Fruit fly (Drosophila melanogaster) whole organism, embryonic: ENCODE measurements around the gene Ist1.

Experiments
- ATbp ChIP-seq: fragments of 200-800 bp; sonication (Bioruptor generic); optimal IDR thresholded peaks from 2 replicates; lab custom pipeline; 2017; ENCODE audit warnings: missing biosample characterization, mild to moderate bottlenecking, missing genetic modification characterization, missing genetic modification reagents
- BtbVII ChIP-seq: fragments of 200-800 bp; sonication (Bioruptor generic); optimal IDR thresholded peaks from 3 replicates; lab custom pipeline; 2017; ENCODE audit warnings: missing biosample characterization, mild to moderate bottlenecking, missing genetic modification characterization
- CG10147 ChIP-seq: fragments of 200-800 bp; sonication (Bioruptor generic); optimal IDR thresholded peaks from 2 replicates; lab custom pipeline; 2019; ENCODE audit warnings: missing biosample characterization, mild to moderate bottlenecking, missing genetic modification characterization, moderate library complexity
- CG10321 ChIP-seq: fragments of 200-800 bp; sonication (Bioruptor generic); IDR thresholded peaks from 2 replicates; pipeline ENCODE4 v1.3.6; 2022; ENCODE audit warnings: missing biosample characterization, missing genetic modification characterization
- CG10462 ChIP-seq: fragments of 200-800 bp; sonication (Bioruptor generic); optimal IDR thresholded peaks from 2 replicates; lab custom pipeline; 2016; ENCODE audit warnings: missing biosample characterization, missing genetic modification characterization
- CG11093 ChIP-seq: fragments of 200-800 bp; sonication (Bioruptor generic); IDR thresholded peaks from 3 replicates; pipeline ENCODE4 v1.3.6; 2022; ENCODE audit warnings: missing biosample characterization, missing genetic modification characterization
- CG12659 ChIP-seq: fragments of 200-800 bp; sonication (Bioruptor generic); optimal IDR thresholded peaks from 3 replicates; lab custom pipeline; 2017; ENCODE audit warnings: mild to moderate bottlenecking, missing biosample characterization, missing genetic modification reagents, missing genetic modification characterization
- CG2199 ChIP-seq: fragments of 200-800 bp; sonication (Bioruptor generic); IDR thresholded peaks from 3 replicates; pipeline ENCODE4 v1.3.6; 2022; ENCODE audit warnings: missing biosample characterization, missing genetic modification characterization
- CG2875 ChIP-seq: fragments of 200-800 bp; sonication (Bioruptor generic); optimal IDR thresholded peaks from 2 replicates; lab custom pipeline; 2017; ENCODE audit warnings: missing biosample characterization, mild to moderate bottlenecking, missing genetic modification characterization, missing genetic modification reagents
- CG31224 ChIP-seq: fragments of 200-800 bp; sonication (Bioruptor generic); IDR thresholded peaks from 2 replicates; pipeline ENCODE4 v1.3.6; 2022; ENCODE audit warnings: missing biosample characterization, missing genetic modification characterization
- CG3407 ChIP-seq: fragments of 200-800 bp; sonication (Bioruptor generic); optimal IDR thresholded peaks from 2 replicates; lab custom pipeline; 2018; ENCODE audit warnings: missing biosample characterization, mild to moderate bottlenecking, missing genetic modification characterization
- CG34224 ChIP-seq: fragments of 200-800 bp; sonication (Bioruptor generic); IDR thresholded peaks from 3 replicates; pipeline ENCODE4 v1.3.6; 2022; ENCODE audit warnings: missing biosample characterization, missing genetic modification characterization; ENCODE audit not compliant: partially characterized antibody
- CG4730 ChIP-seq: fragments of 200-800 bp; sonication (Bioruptor generic); IDR thresholded peaks from 2 replicates; pipeline ENCODE4 v1.3.6; 2022; ENCODE audit warnings: missing biosample characterization, missing genetic modification characterization
- CG4854 ChIP-seq: fragments of 200-800 bp; sonication (Bioruptor generic); optimal IDR thresholded peaks from 2 replicates; lab custom pipeline; 2016; ENCODE audit warnings: missing biosample characterization, missing genetic modification characterization, inconsistent platforms
- CG5180 ChIP-seq: fragments of 200-800 bp; sonication (Bioruptor generic); optimal IDR thresholded peaks from 3 replicates; lab custom pipeline; 2017; ENCODE audit warnings: missing biosample characterization, missing genetic modification characterization, mild to moderate bottlenecking, moderate library complexity, missing genetic modification reagents
- CG6683 ChIP-seq: fragments of 200-800 bp; sonication (Bioruptor generic); optimal IDR thresholded peaks from 2 replicates; lab custom pipeline; 2017; ENCODE audit warnings: missing biosample characterization, mild to moderate bottlenecking, missing genetic modification characterization, missing genetic modification reagents
- CG7928 ChIP-seq: fragments of 200-800 bp; sonication (Bioruptor generic); optimal IDR thresholded peaks from 2 replicates; lab custom pipeline; 2017; ENCODE audit warnings: missing biosample characterization, mild to moderate bottlenecking, missing genetic modification characterization
- CG8281 ChIP-seq: fragments of 200-800 bp; sonication (Bioruptor generic); optimal IDR thresholded peaks from 2 replicates; lab custom pipeline; 2018; ENCODE audit warnings: missing biosample characterization, mild to moderate bottlenecking, missing genetic modification characterization, moderate library complexity
- CG8388 ChIP-seq: fragments of 200-800 bp; sonication (Bioruptor generic); optimal IDR thresholded peaks from 2 replicates; lab custom pipeline; 2019; ENCODE audit warnings: missing biosample characterization, mild to moderate bottlenecking, missing genetic modification characterization, moderate library complexity
- CG9727 ChIP-seq: fragments of 200-800 bp; sonication (Bioruptor generic); optimal IDR thresholded peaks from 3 replicates; lab custom pipeline; 2017; ENCODE audit warnings: missing biosample characterization, mild to moderate bottlenecking, missing genetic modification characterization
- Chrac-16 ChIP-seq: fragments of 200-800 bp; sonication (Bioruptor generic); optimal IDR thresholded peaks from 3 replicates; lab custom pipeline; 2016; ENCODE audit warnings: missing biosample characterization, missing genetic modification characterization
- Dek ChIP-seq: fragments of 200-800 bp; sonication (Bioruptor generic); optimal IDR thresholded peaks from 3 replicates; lab custom pipeline; 2019; ENCODE audit warnings: missing biosample characterization, mild to moderate bottlenecking, missing genetic modification characterization, moderate library complexity
- Doc3 ChIP-seq: fragments of 200-800 bp; sonication (Bioruptor generic); IDR thresholded peaks from 3 replicates; pipeline ENCODE4 v1.3.6; 2022; ENCODE audit warnings: missing biosample characterization, missing genetic modification characterization; ENCODE audit not compliant: partially characterized antibody
- HLH3B ChIP-seq: fragments of 200-800 bp; sonication (Bioruptor generic); IDR thresholded peaks from 2 replicates; pipeline ENCODE4 v1.3.6; 2022; ENCODE audit warnings: missing biosample characterization, missing genetic modification characterization
- HLH4C ChIP-seq: fragments of 200-800 bp; sonication (Bioruptor generic); IDR thresholded peaks from 3 replicates; pipeline ENCODE4 v1.3.6; 2022; ENCODE audit warnings: missing biosample characterization, missing genetic modification characterization; ENCODE audit not compliant: partially characterized antibody
- Myb ChIP-seq: fragments of 200-800 bp; sonication (Bioruptor generic); optimal IDR thresholded peaks from 2 replicates; lab custom pipeline; 2016; ENCODE audit warnings: missing biosample characterization, missing genetic modification characterization
- Nf-YA ChIP-seq: fragments of 200-800 bp; sonication (Bioruptor generic); IDR thresholded peaks from 2 replicates; pipeline ENCODE4 v1.3.6; 2022; ENCODE audit warnings: missing biosample characterization, missing genetic modification characterization
- YL-1 ChIP-seq: fragments of 200-800 bp; sonication (Bioruptor generic); optimal IDR thresholded peaks from 3 replicates; lab custom pipeline; 2017; ENCODE audit warnings: missing biosample characterization, mild to moderate bottlenecking, missing genetic modification characterization
- aop ChIP-seq: fragments of 200-800 bp; sonication (Bioruptor generic); IDR thresholded peaks from 2 replicates; pipeline ENCODE4 v1.3.6; 2022; ENCODE audit warnings: missing biosample characterization, missing genetic modification characterization
- ci ChIP-seq: fragments of 200-800 bp; sonication (Bioruptor generic); IDR thresholded peaks from 3 replicates; pipeline ENCODE4 v1.3.6; 2022; ENCODE audit warnings: missing biosample characterization, missing genetic modification characterization
- corto ChIP-seq: fragments of 200-800 bp; sonication (Bioruptor generic); optimal IDR thresholded peaks from 2 replicates; lab custom pipeline; 2016; ENCODE audit warnings: missing biosample characterization, mild to moderate bottlenecking, missing genetic modification characterization, moderate library complexity
- fd102C ChIP-seq: fragments of 200-800 bp; sonication (Bioruptor generic); optimal IDR thresholded peaks from 2 replicates; lab custom pipeline; 2018; ENCODE audit warnings: missing biosample characterization, mild to moderate bottlenecking, missing genetic modification characterization, moderate library complexity
- fd3F ChIP-seq: fragments of 200-800 bp; sonication (Bioruptor generic); optimal IDR thresholded peaks from 2 replicates; lab custom pipeline; 2018; ENCODE audit warnings: missing biosample characterization, mild to moderate bottlenecking, missing genetic modification characterization, moderate library complexity
- fd64A ChIP-seq: fragments of 200-800 bp; sonication (Bioruptor generic); optimal IDR thresholded peaks from 3 replicates; lab custom pipeline; 2018; ENCODE audit warnings: missing biosample characterization, mild to moderate bottlenecking, missing genetic modification characterization
- gcm2 ChIP-seq: fragments of 200-800 bp; sonication (Bioruptor generic); optimal IDR thresholded peaks from 2 replicates; lab custom pipeline; 2016; ENCODE audit warnings: missing biosample characterization, missing genetic modification characterization
- gfzf ChIP-seq: fragments of 200-800 bp; sonication (Bioruptor generic); optimal IDR thresholded peaks from 2 replicates; lab custom pipeline; 2016; ENCODE audit warnings: missing biosample characterization, mild to moderate bottlenecking, missing genetic modification characterization, moderate library complexity
- grau ChIP-seq: fragments of 200-800 bp; optimal IDR thresholded peaks from 3 replicates; lab custom pipeline; 2019; ENCODE audit warnings: missing biosample characterization, mild to moderate bottlenecking, missing genetic modification characterization, moderate library complexity
- gsb ChIP-seq: fragments of 200-800 bp; sonication (Bioruptor generic); IDR thresholded peaks from 2 replicates; pipeline ENCODE4 v1.3.6; 2022; ENCODE audit warnings: missing biosample characterization, missing genetic modification characterization
- gsb-n ChIP-seq: fragments of 200-800 bp; sonication (Bioruptor generic); optimal IDR thresholded peaks from 3 replicates; lab custom pipeline; 2018; ENCODE audit warnings: missing biosample characterization, mild to moderate bottlenecking, missing genetic modification characterization
- kah ChIP-seq: fragments of 200-800 bp; sonication (Bioruptor generic); optimal IDR thresholded peaks from 2 replicates; lab custom pipeline; 2018; ENCODE audit warnings: missing biosample characterization, mild to moderate bottlenecking, missing genetic modification characterization
- nerfin-1 ChIP-seq: fragments of 200-800 bp; sonication (Bioruptor generic); optimal IDR thresholded peaks from 3 replicates; lab custom pipeline; 2019; ENCODE audit warnings: missing biosample characterization, mild to moderate bottlenecking, missing genetic modification characterization, moderate library complexity
- oc ChIP-seq: fragments of 200-800 bp; sonication (Bioruptor generic); optimal IDR thresholded peaks from 2 replicates; lab custom pipeline; 2018; ENCODE audit warnings: missing biosample characterization, mild to moderate bottlenecking, missing genetic modification characterization, moderate library complexity
- pzg ChIP-seq: fragments of 200-800 bp; sonication (Bioruptor generic); optimal IDR thresholded peaks from 3 replicates; lab custom pipeline; 2018; ENCODE audit warnings: missing biosample characterization, mild to moderate bottlenecking, missing genetic modification characterization, moderate library complexity
- ssp ChIP-seq: fragments of 200-800 bp; sonication (Bioruptor generic); IDR thresholded peaks from 2 replicates; pipeline ENCODE4 v1.3.6; 2022; ENCODE audit warnings: missing biosample characterization, missing genetic modification characterization
- sug ChIP-seq: fragments of 200-800 bp; optimal IDR thresholded peaks from 2 replicates; lab custom pipeline; 2019; ENCODE audit warnings: missing biosample characterization, mild to moderate bottlenecking, missing genetic modification characterization, moderate library complexity
- tx ChIP-seq: fragments of 200-800 bp; sonication (Bioruptor generic); optimal IDR thresholded peaks from 2 replicates; lab custom pipeline; 2016; ENCODE audit warnings: missing biosample characterization, missing genetic modification characterization
- vvl ChIP-seq: fragments of 200-800 bp; sonication (Bioruptor generic); IDR thresholded peaks from 2 replicates; pipeline ENCODE4 v1.3.6; 2022; ENCODE audit warnings: missing biosample characterization, missing genetic modification characterization
- wdn ChIP-seq: fragments of 200-800 bp; sonication (Bioruptor generic); IDR thresholded peaks from 2 replicates; pipeline ENCODE4 v1.3.6; 2022; ENCODE audit warnings: missing biosample characterization, missing genetic modification characterization
- zfh1 ChIP-seq: fragments of 200-800 bp; sonication (Bioruptor generic); IDR thresholded peaks from 3 replicates; pipeline ENCODE4 v1.3.6; 2022; ENCODE audit warnings: missing biosample characterization, missing genetic modification characterization

The Ist1 gene

DNA sequence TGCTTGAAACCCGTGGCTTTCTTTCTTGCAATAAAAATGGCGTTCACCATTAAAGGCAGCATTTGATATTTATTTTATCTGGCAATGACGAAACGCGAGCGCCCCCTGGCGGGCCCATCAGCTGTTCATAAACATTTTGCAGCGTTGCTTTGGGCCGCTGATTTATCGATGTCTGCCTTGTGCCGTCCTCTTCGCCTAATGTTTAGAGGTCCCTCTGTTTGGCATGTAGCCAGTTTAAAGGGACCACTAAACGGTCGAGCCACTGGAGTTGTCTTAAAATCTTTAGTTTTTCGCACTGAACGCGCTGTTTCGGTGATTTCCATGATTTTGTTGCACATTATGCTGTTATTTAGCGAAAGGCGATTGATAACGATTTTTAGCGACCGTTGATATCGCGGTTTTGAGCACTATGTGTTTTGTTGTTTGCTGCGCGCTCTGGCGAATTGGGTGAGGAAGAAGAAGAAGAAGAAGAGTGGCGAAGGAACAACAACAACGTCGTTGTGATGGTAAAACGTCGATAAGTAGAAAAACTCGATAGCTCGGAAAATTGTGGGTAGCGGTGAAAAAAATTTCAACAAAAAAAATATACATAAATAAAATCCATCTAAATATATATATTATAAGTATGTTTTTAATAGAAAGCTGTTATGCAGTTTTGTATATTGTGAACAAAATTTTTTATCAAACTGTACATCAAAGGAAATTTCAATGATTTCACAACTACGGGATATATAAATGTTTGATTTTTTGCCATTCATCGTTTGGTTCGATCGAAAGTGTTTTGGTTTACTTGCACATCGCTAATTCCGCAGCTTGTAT is 3.8 kb downstream of the Ist1 start, which contains the start of the genes velo and Sbds (continued):
- TF ChIP-seq CG3407: no peak
- TF ChIP-seq CG34224 (GFP tag; lab: Robert Waterston, UW): peak; percentile 65
- TF ChIP-seq Doc3 (GFP tag; lab: Robert Waterston, UW): peak; percentile 71
- peak; percentile 18 for TF ChIP-seq gsb-n (tag; lab: Kevin White, UChicago)
- TF ChIP-seq gfzf: peak; percentile 36
- peak; percentile 24 for TF ChIP-seq fd102C (GFP tag; lab: Kevin White, UChicago)
- peak; percentile 25 for TF ChIP-seq Myb (GFP tag; lab: Kevin White, UChicago)
- peak; percentile 62 for TF ChIP-seq sug
- TF ChIP-seq fd3F (GFP tag; lab: Kevin White, UChicago): peak; percentile 37
- TF ChIP-seq pzg (GFP tag; lab: Kevin White, UChicago): peak; percentile 84
- no peak for TF ChIP-seq CG10462 (GFP tag; lab: Kevin White, UChicago)
- TF ChIP-seq CG11093 (GFP tag; lab: Robert Waterston, UW): no peak
- no peak for TF ChIP-seq Dek
- TF ChIP-seq CG2875 (GFP tag; lab: Kevin White, UChicago): no peak
- no peak for TF ChIP-seq wdn (GFP tag; lab: Robert Waterston, UW)
- TF ChIP-seq YL-1 (GFP tag; lab: Kevin White, UChicago): peak; percentile 89
- TF ChIP-seq CG5180 (GFP tag; lab: Kevin White, UChicago): no peak
- TF ChIP-seq aop (GFP tag; lab: Robert Waterston, UW): no peak
- peak; percentile 45 for TF ChIP-seq CG10147 (GFP tag; lab: Kevin White, UChicago)
- no peak for TF ChIP-seq CG4730 (GFP tag; lab: Robert Waterston, UW)
- no peak for TF ChIP-seq kah (GFP tag; lab: Kevin White, UChicago)
- peak; percentile 52; the same call in 2 of the 3 replicates for TF ChIP-seq HLH4C (GFP tag; lab: Robert Waterston, UW)
- no peak for TF ChIP-seq gsb (GFP tag; lab: Robert Waterston, UW)
- no peak for TF ChIP-seq zfh1
- no peak for TF ChIP-seq CG2199
- no peak for TF ChIP-seq CG8281
- TF ChIP-seq vvl (GFP tag; lab: Robert Waterston, UW): peak; percentile 80
- TF ChIP-seq HLH3B (GFP tag; lab: Robert Waterston, UW): no peak
- no peak for TF ChIP-seq CG7928 (GFP tag; lab: Kevin White, UChicago)
- TF ChIP-seq BtbVII (GFP tag; lab: Kevin White, UChicago): peak; percentile 2
- peak; percentile 37 for TF ChIP-seq CG8388
- TF ChIP-seq ATbp (GFP tag; lab: Kevin White, UChicago): no peak
- peak; percentile 50 for TF ChIP-seq CG12659
- no peak for TF ChIP-seq ssp
- peak; percentile 12 for TF ChIP-seq Chrac-16 (GFP tag; lab: Kevin White, UChicago)
- TF ChIP-seq ci (GFP tag; lab: Robert Waterston, UW): peak; percentile 57; the same call in 2 of the 3 replicates
- no peak for TF ChIP-seq corto (GFP tag; lab: Kevin White, UChicago)
- TF ChIP-seq CG10321: no peak
- TF ChIP-seq Nf-YA: no peak
- TF ChIP-seq CG9727: peak; percentile 52
- TF ChIP-seq fd64A: no peak
- TF ChIP-seq CG31224 (GFP tag; lab: Robert Waterston, UW): no peak
- no peak for TF ChIP-seq gcm2 (GFP tag; lab: Kevin White, UChicago)
- TF ChIP-seq tx: no peak
- peak; percentile 60 for TF ChIP-seq grau (tag; lab: Kevin White, UChicago)
- no peak for TF ChIP-seq CG6683 (GFP tag; lab: Kevin White, UChicago)
- TF ChIP-seq nerfin-1 (tag; lab: Kevin White, UChicago): peak; percentile 81
- no peak for TF ChIP-seq CG4854
- no peak for TF ChIP-seq oc (tag; lab: Kevin White, UChicago)
